Fruit fly (Drosophila melanogaster): ENCODE measurements around the gene CG42699.
A peak's percentile ranks its signal among the peaks of the same experiment; 100 is the strongest.

The CG42699 gene

DNA sequence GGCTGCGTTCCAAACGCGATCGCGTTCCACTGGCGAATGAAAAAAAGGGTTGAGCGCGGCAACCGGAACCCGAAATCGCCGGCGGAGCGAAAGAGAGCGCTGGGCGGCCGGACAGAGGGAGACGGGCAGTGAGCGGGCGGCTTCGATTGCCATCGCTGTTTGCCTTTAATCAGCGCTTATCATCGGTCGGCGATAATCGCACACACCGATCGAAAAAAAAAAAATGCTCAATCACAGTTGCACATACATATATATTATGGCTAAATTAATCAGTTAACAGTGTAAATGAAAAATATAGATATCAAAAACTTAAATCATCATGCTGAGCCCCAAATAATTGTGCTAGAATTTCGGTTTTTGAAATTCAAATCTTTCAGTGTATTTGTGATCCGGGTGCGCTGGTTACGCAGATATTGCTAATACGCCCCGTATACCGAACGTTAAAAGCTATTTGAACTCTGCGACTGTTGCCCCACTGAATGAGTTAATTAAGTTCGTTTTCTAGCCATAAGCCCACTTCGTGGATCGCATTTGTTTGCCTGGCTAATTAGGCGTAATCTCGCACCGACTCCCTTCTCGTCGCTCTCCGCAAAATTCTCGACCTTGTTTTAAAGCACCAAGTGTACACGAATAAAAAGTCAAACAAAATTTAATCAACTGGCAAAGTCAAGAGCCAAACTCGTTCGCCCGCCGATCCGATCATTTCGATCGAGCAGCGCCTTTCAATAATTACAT lies 46.4 kb upstream of the CG42699 start, which contains the start of gene CG33080 (continued):
- TF ChIP-seq pdm3 (GFP tag; optimal IDR thresholded peaks at IDR 0.05) (peak; percentile 26), svp (GFP tag) (peak; percentile 21), Gug (GFP tag; IDR thresholded peaks at IDR 0.05) (no peak), OdsH (GFP tag; optimal IDR thresholded peaks at IDR 0.05) (no peak), net (GFP tag; optimal IDR thresholded peaks at IDR 0.05) (no peak), CG8632 (GFP tag; optimal IDR thresholded peaks at IDR 0.05) (no peak), CG1621 (tag; optimal IDR thresholded peaks at IDR 0.05) (no peak), CG11762 (GFP tag; optimal IDR thresholded peaks at IDR 0.05; ENCODE audit: insufficient read depth) (no peak), achi (GFP tag; optimal IDR thresholded peaks at IDR 0.05) (peak; percentile 15), CG34406 (GFP tag; optimal IDR thresholded peaks at IDR 0.05) (no peak), vri (GFP tag; optimal IDR thresholded peaks at IDR 0.05) (peak; percentile 13), CG8319 (GFP tag; optimal IDR thresholded peaks at IDR 0.05) (no peak), CG4318 (GFP tag; optimal IDR thresholded peaks at IDR 0.05) (no peak), fd59A (GFP tag; optimal IDR thresholded peaks at IDR 0.05) (no peak), dac (GFP tag; optimal IDR thresholded peaks at IDR 0.05) (no peak), CG9139 (GFP tag; optimal IDR thresholded peaks at IDR 0.05) (no peak), Hr38 (GFP tag; optimal IDR thresholded peaks at IDR 0.05) (no peak), Sox14 (GFP tag; optimal IDR thresholded peaks at IDR 0.05) (no peak), lz (GFP tag; optimal IDR thresholded peaks at IDR 0.05) (peak; percentile 0), CG16779 (tag; optimal IDR thresholded peaks at IDR 0.05) (no peak), CG3032 (tag; optimal IDR thresholded peaks at IDR 0.05) (no peak), Sox15 (GFP tag; optimal IDR thresholded peaks at IDR 0.05) (no peak), CG6163 (GFP tag; IDR thresholded peaks at IDR 0.05) (no peak), Lpt (GFP tag; optimal IDR thresholded peaks at IDR 0.05) (no peak), CG10669 (GFP tag; optimal IDR thresholded peaks at IDR 0.05) (no peak), CG6854 (GFP tag; optimal IDR thresholded peaks at IDR 0.05) (no peak), CG3919 (GFP tag; optimal IDR thresholded peaks at IDR 0.05) (no peak), CG6808 (GFP tag; optimal IDR thresholded peaks at IDR 0.05) (no peak), CG11902 (GFP tag; optimal IDR thresholded peaks at IDR 0.05) (no peak), Eip78C (GFP tag) (peak; percentile 31), dsx (GFP tag; optimal IDR thresholded peaks at IDR 0.05; ENCODE audit: poor library complexity, severe bottlenecking) (no peak), CG6792 (GFP tag; optimal IDR thresholded peaks at IDR 0.05) (peak; percentile 17), CG8119 (GFP tag; IDR thresholded peaks at IDR 0.05) (0 out of 3 replicates have a peak, but pooled peaks have one; percentile 28), acj6 (GFP tag; optimal IDR thresholded peaks at IDR 0.05) (peak; percentile 0), CG31627 (GFP tag; optimal IDR thresholded peaks at IDR 0.05) (peak; percentile 28), Smox (GFP tag; optimal IDR thresholded peaks at IDR 0.05) (peak; percentile 38), CG6276 (GFP tag; optimal IDR thresholded peaks at IDR 0.05) (no peak), CG32006 (GFP tag; optimal IDR thresholded peaks at IDR 0.05) (no peak), ss (GFP tag; optimal IDR thresholded peaks at IDR 0.05) (no peak), esn (GFP tag; optimal IDR thresholded peaks at IDR 0.05) (peak; percentile 36), fd85E (GFP tag; optimal IDR thresholded peaks at IDR 0.05) (no peak)

DNA sequence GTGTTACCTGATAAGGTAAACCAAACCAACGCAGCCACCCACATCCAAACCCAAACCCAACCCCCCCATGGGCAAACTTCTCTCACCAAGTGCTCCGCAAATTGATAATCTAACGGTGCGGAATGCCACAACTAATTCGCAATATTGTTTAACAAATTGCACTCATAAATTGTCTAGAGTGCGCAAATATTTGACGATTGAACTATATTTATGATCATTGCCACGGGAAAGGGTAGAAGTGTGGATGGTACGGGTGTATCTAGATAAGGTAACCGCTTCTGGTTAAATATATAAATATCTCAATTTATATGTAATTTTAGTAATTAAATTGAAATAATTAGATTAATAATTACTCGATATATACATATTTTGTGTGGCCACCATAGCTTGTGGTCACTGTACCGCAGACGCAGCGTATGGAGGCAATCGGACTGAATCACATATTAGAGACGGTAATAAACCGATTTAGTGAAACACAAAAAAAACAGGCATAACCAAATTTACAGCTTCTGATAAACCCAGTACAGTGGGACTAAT lies 45.8 kb upstream of the CG42699 start:
- TF ChIP-seq salr (GFP tag; optimal IDR thresholded peaks at IDR 0.05) (peak in 1 of 2 experiments; percentile 14), esn (GFP tag; optimal IDR thresholded peaks at IDR 0.05) (peak; percentile 22), Ets21C (GFP tag; optimal IDR thresholded peaks at IDR 0.05) (no peak), Eip75B (GFP tag; optimal IDR thresholded peaks at IDR 0.05) (no peak), Sox102F (GFP tag; optimal IDR thresholded peaks at IDR 0.05) (peak; percentile 9), svp (GFP tag) (no peak), CG11902 (GFP tag; optimal IDR thresholded peaks at IDR 0.05) (no peak), CG34406 (GFP tag; optimal IDR thresholded peaks at IDR 0.05) (peak; percentile 28), pdm3 (GFP tag; optimal IDR thresholded peaks at IDR 0.05) (peak; percentile 1), Hr38 (GFP tag; optimal IDR thresholded peaks at IDR 0.05) (no peak), topi (GFP tag; optimal IDR thresholded peaks at IDR 0.05) (peak; percentile 15), vri (GFP tag; optimal IDR thresholded peaks at IDR 0.05) (peak; percentile 39), CG6808 (GFP tag; optimal IDR thresholded peaks at IDR 0.05) (no peak), fd59A (GFP tag; optimal IDR thresholded peaks at IDR 0.05) (no peak), Sox14 (GFP tag; optimal IDR thresholded peaks at IDR 0.05) (no peak), eg (GFP tag; IDR thresholded peaks at IDR 0.05) (peak; percentile 72), CG3919 (GFP tag; optimal IDR thresholded peaks at IDR 0.05) (peak; percentile 18), Ets96B (tag; optimal IDR thresholded peaks at IDR 0.05) (no peak), achi (GFP tag; optimal IDR thresholded peaks at IDR 0.05) (peak; percentile 16), CG8119 (GFP tag; IDR thresholded peaks at IDR 0.05) (peak; percentile 60; the same call in 1 of the 3 replicates), CG3032 (tag; optimal IDR thresholded peaks at IDR 0.05) (no peak), dsx (GFP tag; optimal IDR thresholded peaks at IDR 0.05; ENCODE audit: poor library complexity, severe bottlenecking) (no peak)
